Worm (Caenorhabditis elegans): ENCODE measurements around the gene ncx-6.

ncx-6 gene

ce11 chrIII:9752852-9753251 lies 39.1 kb upstream of the ncx-6 start, which contains the start of gene ech-6 (continued):
- TF ChIP-seq zag-1 (tag; optimal IDR thresholded peaks at IDR 0.05) (no peak), Y55F3AM.14 (GFP tag; optimal IDR thresholded peaks at IDR 0.05) (no peak), lin-11 (tag; optimal IDR thresholded peaks at IDR 0.05) (no peak), elt-1 (tag; optimal IDR thresholded peaks at IDR 0.05) (no peak), lin-39 (tag; optimal IDR thresholded peaks at IDR 0.05) (no peak)

ce11 chrIII:9751074-9751473 lies 37.3 kb upstream of the ncx-6 start, which contains the start of gene T05G5.5:
TSS of gene T05G5.5 (minus strand) at chrIII:9751432.
- TF ChIP-seq ceh-16 (tag; optimal IDR thresholded peaks at IDR 0.05) = no peak

ce11 chrIII:9748694-9749093 lies 34.9 kb upstream of the ncx-6 start, which contains the start of gene T05G5.4:
TSS of gene T05G5.4 (plus strand) at chrIII:9748934.
- no peak for TF ChIP-seq nhr-77 (tag; optimal IDR thresholded peaks at IDR 0.05)
- no peak for TF ChIP-seq ZK546.5 (tag; optimal IDR thresholded peaks at IDR 0.05)
- no peak for TF ChIP-seq nhr-129 (tag; optimal IDR thresholded peaks at IDR 0.05)
- no peak for TF ChIP-seq nhr-10 (tag; optimal IDR thresholded peaks at IDR 0.05)
- TF ChIP-seq nhr-21 (tag; optimal IDR thresholded peaks at IDR 0.05) = no peak
- TF ChIP-seq ztf-1 (GFP tag; conservative IDR thresholded peaks at IDR 0.05) = no peak
- no peak for TF ChIP-seq ztf-4 (tag; optimal IDR thresholded peaks at IDR 0.05)
- no peak for TF ChIP-seq crh-2 (tag; optimal IDR thresholded peaks at IDR 0.05)
- TF ChIP-seq R02D3.7 (tag; optimal IDR thresholded peaks at IDR 0.05) = no peak
- no peak for TF ChIP-seq gmeb-1 (tag; optimal IDR thresholded peaks at IDR 0.05)
- TF ChIP-seq nhr-6 (tag; optimal IDR thresholded peaks at IDR 0.05) = no peak
- no peak for TF ChIP-seq nhr-11 (tag; optimal IDR thresholded peaks at IDR 0.05)
- TF ChIP-seq nhr-237 (tag; optimal IDR thresholded peaks at IDR 0.05) = no peak
- no peak for TF ChIP-seq unc-55 (GFP tag; optimal IDR thresholded peaks at IDR 0.05)

ce11 chrIII:9747133-9747532 lies 33.4 kb upstream of the ncx-6 start, which contains the start of the genes iff-1 and cdk-1:
TSS of gene iff-1 (minus strand) at chrIII:9747193.
TSS of gene cdk-1 (plus strand) at chrIII:9747472.
- TF ChIP-seq nhr-129 (tag; optimal IDR thresholded peaks at IDR 0.05) = peak; percentile 78
- no peak for TF ChIP-seq sma-3 (GFP tag; optimal IDR thresholded peaks at IDR 0.05)
- TF ChIP-seq gmeb-1 (tag; optimal IDR thresholded peaks at IDR 0.05) = peak; percentile 83
- peak; percentile 77 for TF ChIP-seq unc-55 (GFP tag; optimal IDR thresholded peaks at IDR 0.05)
- peak; percentile 25 for TF ChIP-seq fos-1 (tag; optimal IDR thresholded peaks at IDR 0.05)
- peak; percentile 32 for TF ChIP-seq C34F6.9 (tag; optimal IDR thresholded peaks at IDR 0.05)
- no peak for TF ChIP-seq F13H6.1 (tag; optimal IDR thresholded peaks at IDR 0.05)
- TF ChIP-seq nhr-6 (tag; optimal IDR thresholded peaks at IDR 0.05) = no peak
- TF ChIP-seq R02D3.7 (tag; optimal IDR thresholded peaks at IDR 0.05) = no peak
- TF ChIP-seq ztf-4 (tag; optimal IDR thresholded peaks at IDR 0.05) = no peak
- TF ChIP-seq mdl-1 (tag; optimal IDR thresholded peaks at IDR 0.05) = no peak
- TF ChIP-seq lin-13 (GFP tag; optimal IDR thresholded peaks at IDR 0.05) = peak; percentile 0
- peak in 1 of 2 experiments; percentile 66 for TF ChIP-seq lsy-2 (tag; optimal IDR thresholded peaks at IDR 0.05)

ce11 chrIII:9746665-9747064 lies 32.9 kb upstream of the ncx-6 start:
- no peak for TF ChIP-seq nhr-12 (tag; optimal IDR thresholded peaks at IDR 0.05)
- no peak for TF ChIP-seq alr-1 (tag; optimal IDR thresholded peaks at IDR 0.05)
- TF ChIP-seq egl-27 (tag; optimal IDR thresholded peaks at IDR 0.05) = no peak
- TF ChIP-seq sma-9 (GFP tag; optimal IDR thresholded peaks at IDR 0.05) = no peak
- TF ChIP-seq sma-9 (tag; optimal IDR thresholded peaks at IDR 0.05) = no peak
- no peak for TF ChIP-seq crh-2 (tag; optimal IDR thresholded peaks at IDR 0.05)
- TF ChIP-seq mbf-1 (tag; optimal IDR thresholded peaks at IDR 0.05) = no peak
- TF ChIP-seq ama-1 (optimal IDR thresholded peaks at IDR 0.05) = no peak
- TF ChIP-seq nhr-10 (tag; optimal IDR thresholded peaks at IDR 0.05) = no peak
- TF ChIP-seq fos-1 (tag; optimal IDR thresholded peaks at IDR 0.05) = no peak
- no peak for TF ChIP-seq nhr-237 (tag; optimal IDR thresholded peaks at IDR 0.05)
- TF ChIP-seq nhr-11 (tag; optimal IDR thresholded peaks at IDR 0.05) = no peak

ce11 chrIII:9745333-9745897 lies 31.7 kb upstream of the ncx-6 start:
- no peak for TF ChIP-seq ztf-4 (tag; optimal IDR thresholded peaks at IDR 0.05)
- no peak for TF ChIP-seq zag-1 (tag; optimal IDR thresholded peaks at IDR 0.05)
- TF ChIP-seq nhr-237 (tag; optimal IDR thresholded peaks at IDR 0.05) = no peak
- TF ChIP-seq F13H6.1 (tag; optimal IDR thresholded peaks at IDR 0.05) = no peak
- TF ChIP-seq blmp-1 (tag; optimal IDR thresholded peaks at IDR 0.05; ENCODE audit: insufficient read depth) = no peak
- TF ChIP-seq lin-39 (tag; optimal IDR thresholded peaks at IDR 0.05) = no peak
- no peak for TF ChIP-seq nhr-25 (tag; optimal IDR thresholded peaks at IDR 0.05)
- no peak for TF ChIP-seq R02D3.7 (tag; optimal IDR thresholded peaks at IDR 0.05)
- no peak for TF ChIP-seq mbf-1 (tag; optimal IDR thresholded peaks at IDR 0.05)
- TF ChIP-seq nhr-77 (tag; optimal IDR thresholded peaks at IDR 0.05) = no peak
- TF ChIP-seq ztf-1 (GFP tag; conservative IDR thresholded peaks at IDR 0.05) = no peak
- TF ChIP-seq sma-9 (GFP tag; optimal IDR thresholded peaks at IDR 0.05) = no peak
- TF ChIP-seq sma-9 (tag; optimal IDR thresholded peaks at IDR 0.05) = no peak
